Worm (Caenorhabditis elegans): ENCODE data around the gene dop-3.

dop-3 gene

ce11 chrX:6593178-6593786 is 23.8 kb upstream of the dop-3 start (continued):
- TF ChIP-seq lin-26 (GFP tag; IDR thresholded peaks at IDR 0.05) = peak; percentile 98
- TF ChIP-seq ztf-22 (GFP tag; optimal IDR thresholded peaks at IDR 0.05) = no peak
- TF ChIP-seq dox-1 (GFP tag; IDR thresholded peaks at IDR 0.05) = no peak; the same call in 1 of the 2 replicates
- no peak for TF ChIP-seq lin-54 (GFP tag; optimal IDR thresholded peaks at IDR 0.05)
- TF ChIP-seq Y56A3A.18 (GFP tag; IDR thresholded peaks at IDR 0.05) = peak; percentile 67
- no peak for TF ChIP-seq xnd-1 (tag; optimal IDR thresholded peaks at IDR 0.05)
- peak; percentile 87 for TF ChIP-seq snpc-3.4 (tag; optimal IDR thresholded peaks at IDR 0.05)
- TF ChIP-seq snpc-4 (GFP tag; optimal IDR thresholded peaks at IDR 0.05) = peak; percentile 77
- TF ChIP-seq snpc-4 (tag; optimal IDR thresholded peaks at IDR 0.05) = peak in 1 of 4 experiments; percentile 54
- no peak for TF ChIP-seq ets-4 (GFP tag; optimal IDR thresholded peaks at IDR 0.05)
- TF ChIP-seq rec-8 (tag; optimal IDR thresholded peaks at IDR 0.05) = peak; percentile 78 to 91
- TF ChIP-seq ztf-25 (GFP tag; IDR thresholded peaks at IDR 0.05) = peak; percentile 91
- TF ChIP-seq nhr-120 (GFP tag; IDR thresholded peaks at IDR 0.05) = 0 out of 2 replicates have a peak, but pooled peaks have one; percentile 52
- peak; percentile 45 for TF ChIP-seq nhr-27 (tag; optimal IDR thresholded peaks at IDR 0.05)
- no peak for TF ChIP-seq F10E7.11 (tag; optimal IDR thresholded peaks at IDR 0.05)
- peak; percentile 99 for TF ChIP-seq tbp1 (GFP tag; optimal IDR thresholded peaks at IDR 0.05)
- TF ChIP-seq atf-7 (tag; optimal IDR thresholded peaks at IDR 0.05) = peak; percentile 52
- TF ChIP-seq nhr-179 (tag; optimal IDR thresholded peaks at IDR 0.05) = peak; percentile 67
- peak; percentile 62 for TF ChIP-seq somi-1 (GFP tag; optimal IDR thresholded peaks at IDR 0.05)
- 0 out of 2 replicates have a peak, but pooled peaks have one; percentile 42 for TF ChIP-seq ztf-6 (GFP tag; IDR thresholded peaks at IDR 0.05)
- TF ChIP-seq F52B5.7 (tag; optimal IDR thresholded peaks at IDR 0.05) = no peak
- no peak for TF ChIP-seq lag-1 (GFP tag; IDR thresholded peaks at IDR 0.05)
- 0 out of 2 replicates have a peak, but pooled peaks have one; percentile 26 for TF ChIP-seq F37B4.10 (GFP tag; IDR thresholded peaks at IDR 0.05)
- peak; percentile 43; the same call in 1 of the 2 replicates for TF ChIP-seq lir-1 (GFP tag; conservative IDR thresholded peaks at IDR 0.05)
- no peak for TF ChIP-seq F57C9.4 (tag; optimal IDR thresholded peaks at IDR 0.05)
- TF ChIP-seq snpc-1.3 (tag; optimal IDR thresholded peaks at IDR 0.05; ENCODE audit: insufficient read depth) = peak; percentile 93
- TF ChIP-seq T26A5.8 (tag; optimal IDR thresholded peaks at IDR 0.05) = peak; percentile 47
- peak; percentile 64; the same call in 1 of the 2 replicates for TF ChIP-seq Y53F4B.3 (GFP tag; IDR thresholded peaks at IDR 0.05)
- peak; percentile 62 for TF ChIP-seq F57A8.1 (GFP tag; optimal IDR thresholded peaks at IDR 0.05)
- no peak for TF ChIP-seq Y67H2A.10 (GFP tag; conservative IDR thresholded peaks at IDR 0.05)
- TF ChIP-seq madf-10 (tag; optimal IDR thresholded peaks at IDR 0.05) = peak; percentile 82
- peak; percentile 78 for TF ChIP-seq athp-1 (tag; optimal IDR thresholded peaks at IDR 0.05)
- peak; percentile 68 for TF ChIP-seq cebp-1 (GFP tag; IDR thresholded peaks at IDR 0.05)
- TF ChIP-seq cebp-1 (tag; optimal IDR thresholded peaks at IDR 0.05) = no peak
- peak; percentile 83; the same call in 1 of the 2 replicates for TF ChIP-seq ceh-40 (GFP tag; IDR thresholded peaks at IDR 0.05)
- TF ChIP-seq ekl-4 (GFP tag; IDR thresholded peaks at IDR 0.05) = peak; percentile 45; the same call in 1 of the 2 replicates
- TF ChIP-seq ceh-58 (GFP tag; IDR thresholded peaks at IDR 0.05) = no peak
- TF ChIP-seq ztf-3 (GFP tag; optimal IDR thresholded peaks at IDR 0.05) = no peak
- TF ChIP-seq K12H6.12 (tag; optimal IDR thresholded peaks at IDR 0.05) = peak; percentile 40
- TF ChIP-seq F22D6.2 (tag; optimal IDR thresholded peaks at IDR 0.05) = peak; percentile 16
- peak; percentile 32 for TF ChIP-seq unc-130 (GFP tag; optimal IDR thresholded peaks at IDR 0.05)
- peak; percentile 58 for TF ChIP-seq repo-1 (tag; optimal IDR thresholded peaks at IDR 0.05)
- peak; percentile 51 for TF ChIP-seq attf-5 (GFP tag; optimal IDR thresholded peaks at IDR 0.05)
- TF ChIP-seq ccch-3 (GFP tag; optimal IDR thresholded peaks at IDR 0.05) = no peak
- 0 out of 2 replicates have a peak, but pooled peaks have one; percentile 66 for TF ChIP-seq F39B2.1 (GFP tag; IDR thresholded peaks at IDR 0.05)
- TF ChIP-seq mxl-1 (tag; optimal IDR thresholded peaks at IDR 0.05) = peak; percentile 69
- peak; percentile 68 for TF ChIP-seq gei-17 (GFP tag; optimal IDR thresholded peaks at IDR 0.05)
